Fruit fly (Drosophila melanogaster): ENCODE data around the gene Tmf.

Gene Tmf

dm6 chrX:6843841-6844440, at the start of gene Tmf, which contains the start of gene CG14435 (continued):
- TF ChIP-seq CG14860 (GFP tag; IDR thresholded peaks at IDR 0.05; ENCODE audit: partially characterized antibody), result 0 out of 3 replicates have a peak, but pooled peaks have one; percentile 23
- no peak; the same call in none of the 2 replicates for TF ChIP-seq hbn (GFP tag; IDR thresholded peaks at IDR 0.05; ENCODE audit: partially characterized antibody)
- no peak for TF ChIP-seq Dfd (GFP tag; optimal IDR thresholded peaks at IDR 0.05)
- peak; percentile 64 for TF ChIP-seq Mad (GFP tag; optimal IDR thresholded peaks at IDR 0.05)
- no peak; the same call in 1 of the 2 replicates for TF ChIP-seq ato (GFP tag; IDR thresholded peaks at IDR 0.05; ENCODE audit: partially characterized antibody)
- peak; percentile 91 for TF ChIP-seq CG14710 (tag; optimal IDR thresholded peaks at IDR 0.05)
- TF ChIP-seq unc-4 (GFP tag; IDR thresholded peaks at IDR 0.05; ENCODE audit: partially characterized antibody), result peak; percentile 55; the same call in 1 of the 2 replicates
- TF ChIP-seq CG10274 (GFP tag; optimal IDR thresholded peaks at IDR 0.05), result peak; percentile 42
- no peak for TF ChIP-seq sc (optimal IDR thresholded peaks at IDR 0.05)
- peak; percentile 58 for TF ChIP-seq sc (GFP tag; optimal IDR thresholded peaks at IDR 0.05)
- peak; percentile 74 for TF ChIP-seq Hsf (GFP tag; optimal IDR thresholded peaks at IDR 0.05)
- peak; percentile 84 for TF ChIP-seq Ada2b (GFP tag; IDR thresholded peaks at IDR 0.05)
- peak; percentile 56 for TF ChIP-seq salm (tag; optimal IDR thresholded peaks at IDR 0.05)
- TF ChIP-seq CG3407 (GFP tag; optimal IDR thresholded peaks at IDR 0.05), result peak; percentile 54
- peak; percentile 69 for TF ChIP-seq seq (GFP tag; IDR thresholded peaks at IDR 0.05)
- TF ChIP-seq CG1529 (GFP tag; optimal IDR thresholded peaks at IDR 0.05), result peak; percentile 49
- TF ChIP-seq nerfin-2 (GFP tag; IDR thresholded peaks at IDR 0.05; ENCODE audit: partially characterized antibody), result no peak; the same call in 1 of the 2 replicates
- TF ChIP-seq CG7786 (GFP tag; optimal IDR thresholded peaks at IDR 0.05), result peak; percentile 55
- TF ChIP-seq CG6689 (GFP tag; IDR thresholded peaks at IDR 0.05), result peak; percentile 88
- TF ChIP-seq hkb (optimal IDR thresholded peaks at IDR 0.05), result no peak
- TF ChIP-seq hkb (GFP tag; IDR thresholded peaks at IDR 0.05), result peak; percentile 82
- TF ChIP-seq p53 (GFP tag; optimal IDR thresholded peaks at IDR 0.05), result no peak
- TF ChIP-seq repo (GFP tag; optimal IDR thresholded peaks at IDR 0.05), result no peak
- TF ChIP-seq Six4 (GFP tag; optimal IDR thresholded peaks at IDR 0.05), result peak; percentile 48
- peak; percentile 78 for TF ChIP-seq CG2889 (GFP tag; IDR thresholded peaks at IDR 0.05)
- TF ChIP-seq Side (GFP tag; optimal IDR thresholded peaks at IDR 0.05), result peak; percentile 1
- TF ChIP-seq CG9215 (GFP tag; IDR thresholded peaks at IDR 0.05), result peak; percentile 91
- TF ChIP-seq E2f1 (GFP tag; IDR thresholded peaks at IDR 0.05), result peak; percentile 86
- peak; percentile 48 to 75 for TF ChIP-seq Pdp1 (GFP tag; optimal IDR thresholded peaks at IDR 0.05)
- peak; percentile 39 for TF ChIP-seq vfl (GFP tag; optimal IDR thresholded peaks at IDR 0.05)
- TF ChIP-seq pfk (GFP tag; optimal IDR thresholded peaks at IDR 0.05), result no peak
- TF ChIP-seq Dip3 (GFP tag; optimal IDR thresholded peaks at IDR 0.05), result peak; percentile 58
- peak; percentile 64 for TF ChIP-seq CG10654 (GFP tag; optimal IDR thresholded peaks at IDR 0.05)
- TF ChIP-seq sna (GFP tag; IDR thresholded peaks at IDR 0.05; ENCODE audit: partially characterized antibody), result no peak
- TF ChIP-seq Taf1 (GFP tag; IDR thresholded peaks at IDR 0.05), result peak; percentile 73
- TF ChIP-seq lilli (GFP tag; optimal IDR thresholded peaks at IDR 0.05), result peak; percentile 82
- TF ChIP-seq CG7839 (tag; optimal IDR thresholded peaks at IDR 0.05), result peak; percentile 88
- peak; percentile 49 for TF ChIP-seq ATbp (GFP tag; optimal IDR thresholded peaks at IDR 0.05)
- peak; percentile 83 for TF ChIP-seq CG18619 (GFP tag; optimal IDR thresholded peaks at IDR 0.05)
- 0 out of 3 replicates have a peak, but pooled peaks have one; percentile 50 for TF ChIP-seq vnd (GFP tag; IDR thresholded peaks at IDR 0.05; ENCODE audit: partially characterized antibody)
- TF ChIP-seq Sox100B (GFP tag; optimal IDR thresholded peaks at IDR 0.05), result peak; percentile 81
- peak; percentile 78 for TF ChIP-seq CG33557 (GFP tag; optimal IDR thresholded peaks at IDR 0.05)
- no peak for TF ChIP-seq eve (GFP tag; optimal IDR thresholded peaks at IDR 0.05)
- TF ChIP-seq tgo (GFP tag; IDR thresholded peaks at IDR 0.05), result peak; percentile 86
- no peak for TF ChIP-seq CG11398 (GFP tag; optimal IDR thresholded peaks at IDR 0.05)
- TF ChIP-seq CG11560 (tag; IDR thresholded peaks at IDR 0.05), result peak; percentile 76
- TF ChIP-seq CG10366 (GFP tag; IDR thresholded peaks at IDR 0.05), result peak; percentile 85
- TF ChIP-seq GATAe (GFP tag; conservative IDR thresholded peaks at IDR 0.05), result peak; percentile 38; the same call in 1 of the 2 replicates
- TF ChIP-seq cwo (GFP tag; optimal IDR thresholded peaks at IDR 0.05), result peak; percentile 65
- peak; percentile 43 for TF ChIP-seq CG6854 (GFP tag; optimal IDR thresholded peaks at IDR 0.05)

Measured in whole organism, embryonic.